Worm (Caenorhabditis elegans): Measurements from ENCODE around the gene cpsf-2.

The cpsf-2 gene

ce11 chrV:7230847-7231246 lies 51.9 kb downstream of the cpsf-2 start, which contains the start of the genes gei-6 and krr-1 (continued):
- TF ChIP-seq swsn-7 (tag; optimal IDR thresholded peaks at IDR 0.05), result peak; percentile 49
- TF ChIP-seq lin-15B (tag; optimal IDR thresholded peaks at IDR 0.05), result peak; percentile 60
- peak; percentile 7 to 52 (median 26) for TF ChIP-seq ceh-82 (tag; optimal IDR thresholded peaks at IDR 0.05)
- no peak for TF ChIP-seq grh-1 (GFP tag; IDR thresholded peaks at IDR 0.05)
- TF ChIP-seq elt-3 (tag; optimal IDR thresholded peaks at IDR 0.05), result peak in 1 of 6 experiments; percentile 57
- TF ChIP-seq nhr-19 (GFP tag; conservative IDR thresholded peaks at IDR 0.05), result peak; percentile 48
- no peak for TF ChIP-seq ets-5 (GFP tag; IDR thresholded peaks at IDR 0.05)
- TF ChIP-seq xbp-1 (tag; optimal IDR thresholded peaks at IDR 0.05), result peak; percentile 43
- TF ChIP-seq fkh-10 (GFP tag; optimal IDR thresholded peaks at IDR 0.05), result no peak
- no peak for TF ChIP-seq ces-1 (GFP tag; optimal IDR thresholded peaks at IDR 0.05)
- TF ChIP-seq mdl-1 (tag; optimal IDR thresholded peaks at IDR 0.05), result peak in 1 of 2 experiments; percentile 18
- TF ChIP-seq unc-130 (tag; optimal IDR thresholded peaks at IDR 0.05), result peak; percentile 77
- peak; percentile 64 for TF ChIP-seq rnt-1 (tag; optimal IDR thresholded peaks at IDR 0.05)
- TF ChIP-seq ceh-90 (tag; optimal IDR thresholded peaks at IDR 0.05), result no peak
- no peak for TF ChIP-seq nhr-84 (tag; optimal IDR thresholded peaks at IDR 0.05)
- TF ChIP-seq ceh-8 (GFP tag; optimal IDR thresholded peaks at IDR 0.05), result no peak
- TF ChIP-seq ceh-63 (GFP tag; optimal IDR thresholded peaks at IDR 0.05), result no peak
- no peak for TF ChIP-seq nhr-12 (tag; optimal IDR thresholded peaks at IDR 0.05)
- peak; percentile 14 for TF ChIP-seq lir-3 (tag; optimal IDR thresholded peaks at IDR 0.05; ENCODE audit: poor library complexity)
- peak; percentile 63 for TF ChIP-seq skn-1 (tag; optimal IDR thresholded peaks at IDR 0.05)
- TF ChIP-seq tbx-2 (tag; optimal IDR thresholded peaks at IDR 0.05), result peak; percentile 49
- TF ChIP-seq F16B12.6 (tag; optimal IDR thresholded peaks at IDR 0.05), result no peak
- no peak for TF ChIP-seq isw-1 (GFP tag; IDR thresholded peaks at IDR 0.05)
- no peak for TF ChIP-seq hpl-2 (GFP tag; optimal IDR thresholded peaks at IDR 0.05)
- TF ChIP-seq zag-1 (tag; optimal IDR thresholded peaks at IDR 0.05), result no peak
- no peak for TF ChIP-seq C34B4.2 (tag; optimal IDR thresholded peaks at IDR 0.05)

ce11 chrV:7231524-7231923 lies 52.6 kb downstream of the cpsf-2 start:
- TF ChIP-seq mdl-1 (tag; optimal IDR thresholded peaks at IDR 0.05) (no peak), sup-37 (GFP tag; optimal IDR thresholded peaks at IDR 0.05) (no peak), ces-1 (GFP tag; optimal IDR thresholded peaks at IDR 0.05) (no peak), mab-9 (GFP tag; IDR thresholded peaks at IDR 0.05) (no peak), nhr-85 (tag) (no peak), unc-86 (tag; optimal IDR thresholded peaks at IDR 0.05) (no peak), nhr-11 (tag; optimal IDR thresholded peaks at IDR 0.05) (no peak), efl-3 (GFP tag; optimal IDR thresholded peaks at IDR 0.05) (no peak), ets-5 (GFP tag; IDR thresholded peaks at IDR 0.05) (no peak), swsn-7 (tag; optimal IDR thresholded peaks at IDR 0.05) (no peak), mep-1 (tag; optimal IDR thresholded peaks at IDR 0.05) (no peak), blmp-1 (tag; optimal IDR thresholded peaks at IDR 0.05) (no peak), egl-13 (tag; optimal IDR thresholded peaks at IDR 0.05) (no peak), nhr-84 (tag; optimal IDR thresholded peaks at IDR 0.05) (no peak), tbx-2 (tag; optimal IDR thresholded peaks at IDR 0.05) (no peak), aly-2 (tag; optimal IDR thresholded peaks at IDR 0.05) (no peak), ceh-82 (tag; optimal IDR thresholded peaks at IDR 0.05) (no peak)
